Fruit fly (Drosophila melanogaster) whole organism, embryonic: ENCODE data around the gene Ak3.

Experiments
- Atf-2 ChIP-seq: fragments of 200-800 bp; sonication (Bioruptor generic); optimal IDR thresholded peaks from 2 replicates; lab custom pipeline; 2016; ENCODE audit warnings: missing biosample characterization, missing genetic modification characterization
- Atf6 ChIP-seq: fragments of 200-800 bp; sonication (Bioruptor generic); IDR thresholded peaks from 2 replicates; pipeline ENCODE4 v1.3.6; 2022; ENCODE audit warnings: missing biosample characterization, missing genetic modification characterization
- B-H2 ChIP-seq: fragments of 200-800 bp; sonication (Bioruptor generic); optimal IDR thresholded peaks from 2 replicates; lab custom pipeline; 2018; ENCODE audit warnings: missing biosample characterization, mild to moderate bottlenecking, missing genetic modification characterization
- BEAF-32 ChIP-seq: fragments of 200-800 bp; sonication (Bioruptor generic); optimal IDR thresholded peaks from 3 replicates; lab custom pipeline; 2017; ENCODE audit warnings: missing biosample characterization, missing genetic modification characterization, mild to moderate bottlenecking, moderate library complexity, missing genetic modification reagents
- CG10209 ChIP-seq: fragments of 200-800 bp; sonication (Bioruptor generic); optimal IDR thresholded peaks from 3 replicates; lab custom pipeline; 2017; ENCODE audit warnings: missing biosample characterization, mild to moderate bottlenecking, missing genetic modification characterization, missing genetic modification reagents
- CG10267 ChIP-seq: fragments of 200-800 bp; sonication (Bioruptor generic); optimal IDR thresholded peaks from 2 replicates; lab custom pipeline; 2018; ENCODE audit warnings: missing biosample characterization, mild to moderate bottlenecking, missing genetic modification characterization, moderate library complexity
- CG10431 ChIP-seq: fragments of 200-800 bp; sonication (Bioruptor generic); optimal IDR thresholded peaks from 3 replicates; lab custom pipeline; 2018; ENCODE audit warnings: missing biosample characterization, mild to moderate bottlenecking, missing genetic modification characterization
- CG11696 ChIP-seq: fragments of 200-800 bp; sonication (Bioruptor generic); IDR thresholded peaks from 2 replicates; pipeline ENCODE4 v1.3.6; 2022; ENCODE audit warnings: missing biosample characterization, missing genetic modification characterization
- CG13296 ChIP-seq: fragments of 200-800 bp; sonication (Bioruptor generic); optimal IDR thresholded peaks from 3 replicates; lab custom pipeline; 2018; ENCODE audit warnings: missing biosample characterization, mild to moderate bottlenecking, missing genetic modification characterization
- CG14965 ChIP-seq: fragments of 200-800 bp; sonication (Bioruptor generic); optimal IDR thresholded peaks from 2 replicates; lab custom pipeline; 2016; ENCODE audit warnings: missing biosample characterization, missing genetic modification characterization, borderline replicate concordance
- CG17186 ChIP-seq: fragments of 200-800 bp; sonication (Bioruptor generic); optimal IDR thresholded peaks from 3 replicates; lab custom pipeline; 2017; ENCODE audit warnings: missing biosample characterization, missing genetic modification reagents, missing genetic modification characterization
- CG2199 ChIP-seq: fragments of 200-800 bp; sonication (Bioruptor generic); IDR thresholded peaks from 3 replicates; pipeline ENCODE4 v1.3.6; 2022; ENCODE audit warnings: missing biosample characterization, missing genetic modification characterization
- CG3407 ChIP-seq: fragments of 200-800 bp; sonication (Bioruptor generic); optimal IDR thresholded peaks from 2 replicates; lab custom pipeline; 2018; ENCODE audit warnings: missing biosample characterization, mild to moderate bottlenecking, missing genetic modification characterization
- CG5180 ChIP-seq: fragments of 200-800 bp; sonication (Bioruptor generic); optimal IDR thresholded peaks from 3 replicates; lab custom pipeline; 2017; ENCODE audit warnings: missing biosample characterization, missing genetic modification characterization, mild to moderate bottlenecking, moderate library complexity, missing genetic modification reagents
- CG8089 ChIP-seq: fragments of 200-800 bp; sonication (Bioruptor generic); optimal IDR thresholded peaks from 3 replicates; lab custom pipeline; 2016; ENCODE audit warnings: missing biosample characterization, missing genetic modification characterization
- CG9215 ChIP-seq: fragments of 200-800 bp; sonication (Bioruptor generic); IDR thresholded peaks from 2 replicates; pipeline ENCODE4 v1.3.6; 2022; ENCODE audit warnings: missing biosample characterization, missing genetic modification characterization
- CrebB ChIP-seq: fragments of 200-800 bp; sonication (Bioruptor generic); optimal IDR thresholded peaks from 3 replicates; lab custom pipeline; 2018; ENCODE audit warnings: missing biosample characterization, mild to moderate bottlenecking, missing genetic modification characterization
- D19A ChIP-seq: fragments of 200-800 bp; optimal IDR thresholded peaks from 3 replicates; lab custom pipeline; 2019; ENCODE audit warnings: missing biosample characterization, mild to moderate bottlenecking, missing genetic modification characterization, moderate library complexity
- E2f2 ChIP-seq: fragments of 200-800 bp; sonication (Bioruptor generic); IDR thresholded peaks from 2 replicates; pipeline ENCODE4 v1.3.6; 2022; ENCODE audit warnings: missing biosample characterization, missing genetic modification characterization
- Fer1 ChIP-seq: fragments of 200-800 bp; sonication (Bioruptor generic); optimal IDR thresholded peaks from 2 replicates; lab custom pipeline; 2017; ENCODE audit warnings: missing biosample characterization, mild to moderate bottlenecking, missing genetic modification characterization
- Fer3 ChIP-seq: fragments of 200-800 bp; sonication (Bioruptor generic); optimal IDR thresholded peaks from 2 replicates; lab custom pipeline; 2018; ENCODE audit warnings: missing biosample characterization, mild to moderate bottlenecking, missing genetic modification characterization, moderate library complexity
- H15 ChIP-seq: fragments of 200-800 bp; sonication (Bioruptor generic); IDR thresholded peaks from 3 replicates; pipeline ENCODE4 v1.3.6; 2022; ENCODE audit warnings: missing biosample characterization, missing genetic modification characterization
- HLH3B ChIP-seq: fragments of 200-800 bp; sonication (Bioruptor generic); IDR thresholded peaks from 2 replicates; pipeline ENCODE4 v1.3.6; 2022; ENCODE audit warnings: missing biosample characterization, missing genetic modification characterization
- Hmx ChIP-seq: fragments of 200-800 bp; sonication (Bioruptor generic); optimal IDR thresholded peaks from 2 replicates; lab custom pipeline; 2016; ENCODE audit warnings: missing biosample characterization, missing genetic modification characterization
- Hr3 ChIP-seq: fragments of 200-800 bp; sonication (Bioruptor generic); optimal IDR thresholded peaks from 3 replicates; lab custom pipeline; 2016; ENCODE audit warnings: missing biosample characterization, missing genetic modification characterization
- Kr ChIP-seq: fragments of 200-800 bp; sonication (Bioruptor generic); optimal IDR thresholded peaks from 2 replicates; lab custom pipeline; 2017; ENCODE audit warnings: missing biosample characterization, mild to moderate bottlenecking, missing genetic modification characterization
- Lpt ChIP-seq: fragments of >200 bp; optimal IDR thresholded peaks from 2 replicates; lab custom pipeline; 2018; ENCODE audit warnings: missing biosample characterization, missing genetic modification characterization
- Meics ChIP-seq: fragments of 200-800 bp; sonication (Bioruptor generic); optimal IDR thresholded peaks from 2 replicates; lab custom pipeline; 2017; ENCODE audit warnings: missing biosample characterization, mild to moderate bottlenecking, missing genetic modification characterization
- Poxn ChIP-seq: fragments of 200-800 bp; sonication (Bioruptor generic); IDR thresholded peaks from 2 replicates; pipeline ENCODE4 v1.3.6; 2022; ENCODE audit warnings: missing biosample characterization, missing genetic modification characterization
- Sox100B ChIP-seq: fragments of 200-800 bp; sonication (Bioruptor generic); optimal IDR thresholded peaks from 3 replicates; lab custom pipeline; 2018; ENCODE audit warnings: missing biosample characterization, mild to moderate bottlenecking, missing genetic modification characterization
- Sry-β ChIP-seq: fragments of 200-800 bp; sonication (Bioruptor generic); optimal IDR thresholded peaks from 2 replicates; lab custom pipeline; 2018; ENCODE audit warnings: missing biosample characterization, mild to moderate bottlenecking, missing genetic modification characterization, moderate library complexity
- YL-1 ChIP-seq: fragments of 200-800 bp; sonication (Bioruptor generic); optimal IDR thresholded peaks from 3 replicates; lab custom pipeline; 2017; ENCODE audit warnings: missing biosample characterization, mild to moderate bottlenecking, missing genetic modification characterization
- al ChIP-seq: fragments of 200-800 bp; sonication (Bioruptor generic); IDR thresholded peaks from 2 replicates; pipeline ENCODE4 v1.3.6; 2022; ENCODE audit warnings: missing biosample characterization, missing genetic modification characterization
- bcd ChIP-seq: fragments of 200-800 bp; sonication (Bioruptor generic); optimal IDR thresholded peaks from 2 replicates; lab custom pipeline; 2017; ENCODE audit warnings: missing biosample characterization, mild to moderate bottlenecking, missing genetic modification characterization
- br ChIP-seq: fragments of >200 bp; optimal IDR thresholded peaks from 2 replicates; lab custom pipeline; 2017
- dysf ChIP-seq: fragments of 200-800 bp; sonication (Bioruptor generic); IDR thresholded peaks from 3 replicates; pipeline ENCODE4 v1.3.6; 2022; ENCODE audit warnings: missing biosample characterization, missing genetic modification characterization
- gfzf ChIP-seq: fragments of 200-800 bp; sonication (Bioruptor generic); optimal IDR thresholded peaks from 2 replicates; lab custom pipeline; 2016; ENCODE audit warnings: missing biosample characterization, mild to moderate bottlenecking, missing genetic modification characterization, moderate library complexity
- gsb ChIP-seq: fragments of 200-800 bp; sonication (Bioruptor generic); IDR thresholded peaks from 2 replicates; pipeline ENCODE4 v1.3.6; 2022; ENCODE audit warnings: missing biosample characterization, missing genetic modification characterization
- hb ChIP-seq: fragments of 200-800 bp; sonication (Bioruptor generic); IDR thresholded peaks from 3 replicates; pipeline ENCODE4 v1.3.6; 2022; ENCODE audit warnings: missing biosample characterization, missing genetic modification characterization; ENCODE audit not compliant: partially characterized antibody
- hth ChIP-seq: fragments of >200 bp; optimal IDR thresholded peaks from 2 replicates; lab custom pipeline; 2017; ENCODE audit warnings: inconsistent platforms
- odd ChIP-seq: fragments of 200-800 bp; sonication (Bioruptor generic); optimal IDR thresholded peaks from 2 replicates; lab custom pipeline; 2017; ENCODE audit warnings: missing biosample characterization, mild to moderate bottlenecking, missing genetic modification characterization
- pnt ChIP-seq: fragments of 200-800 bp; sonication (Bioruptor generic); optimal IDR thresholded peaks from 3 replicates; lab custom pipeline; 2016; ENCODE audit warnings: missing biosample characterization, missing genetic modification characterization
- pros ChIP-seq: fragments of 200-800 bp; sonication (Bioruptor generic); optimal IDR thresholded peaks from 3 replicates; lab custom pipeline; 2019; ENCODE audit warnings: missing biosample characterization, mild to moderate bottlenecking, missing genetic modification characterization, moderate library complexity
- rib ChIP-seq: fragments of 200-800 bp; sonication (Bioruptor generic); IDR thresholded peaks from 2 replicates; pipeline ENCODE4 v1.3.6; 2022; ENCODE audit warnings: missing biosample characterization, missing genetic modification characterization
- scrt ChIP-seq: fragments of 200-800 bp; sonication (Bioruptor generic); optimal IDR thresholded peaks from 2 replicates; lab custom pipeline; 2018; ENCODE audit warnings: missing biosample characterization, mild to moderate bottlenecking, missing genetic modification characterization, moderate library complexity
- ssp ChIP-seq: fragments of 200-800 bp; sonication (Bioruptor generic); IDR thresholded peaks from 2 replicates; pipeline ENCODE4 v1.3.6; 2022; ENCODE audit warnings: missing biosample characterization, missing genetic modification characterization
- unpg ChIP-seq: fragments of 200-800 bp; sonication (Bioruptor generic); optimal IDR thresholded peaks from 3 replicates; lab custom pipeline; 2018; ENCODE audit warnings: missing biosample characterization, mild to moderate bottlenecking, missing genetic modification characterization, moderate library complexity
- wor ChIP-seq: fragments of 200-800 bp; sonication (Bioruptor generic); IDR thresholded peaks from 2 replicates; pipeline ENCODE4 v1.3.6; 2022; ENCODE audit warnings: missing biosample characterization, missing genetic modification characterization
- zen ChIP-seq: fragments of 200-800 bp; sonication (Bioruptor generic); optimal IDR thresholded peaks from 3 replicates; lab custom pipeline; 2018; ENCODE audit warnings: missing biosample characterization, mild to moderate bottlenecking, missing genetic modification characterization, moderate library complexity

Ak3 gene

DNA sequence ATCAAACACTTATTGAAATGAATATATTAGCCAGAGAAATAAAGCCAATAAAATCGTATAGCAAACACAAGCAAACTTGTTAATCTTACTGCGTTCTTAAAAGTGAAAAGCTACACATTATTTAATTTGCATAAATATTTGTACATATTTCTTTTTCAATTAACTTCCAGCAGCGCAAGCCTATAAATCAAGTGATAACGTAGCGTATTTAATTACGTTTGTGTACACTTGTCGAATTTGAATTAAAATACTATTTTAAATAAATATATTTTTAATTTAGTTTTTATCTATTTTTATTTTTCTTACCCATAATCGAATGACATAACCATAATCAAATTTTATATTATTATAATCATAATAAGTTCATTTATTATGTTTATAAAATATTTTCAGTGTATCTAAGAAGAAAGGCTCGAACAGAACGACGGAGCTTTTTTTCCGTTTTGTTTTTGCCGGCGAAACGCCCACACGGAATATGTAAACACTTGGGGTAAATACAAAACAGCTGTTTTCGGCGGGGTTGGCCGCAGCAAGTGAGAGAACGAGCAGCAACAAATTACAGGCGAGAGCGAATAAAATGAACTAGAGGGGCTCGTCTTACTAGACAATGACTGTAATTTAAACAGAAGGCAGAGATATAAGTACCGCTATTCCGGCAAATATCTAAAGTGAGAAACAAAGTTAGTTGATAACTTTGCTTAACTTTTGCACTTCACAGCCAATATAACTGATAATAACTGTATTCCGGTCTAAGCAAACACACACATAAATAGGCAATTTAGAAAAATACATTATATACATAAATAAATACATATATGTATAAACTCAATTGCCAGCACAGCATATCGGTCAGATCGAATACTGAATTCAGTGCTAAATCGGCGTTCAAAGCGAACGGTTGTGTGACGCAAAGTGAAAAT lies 13.6 kb downstream of the Ak3 start, which contains the start of gene Sodh2 (continued):
- TF ChIP-seq br (lab: Kevin White, UChicago) = no peak
- peak; percentile 78 for TF ChIP-seq Atf6 (GFP tag; lab: Robert Waterston, UW)
- peak; percentile 90 for TF ChIP-seq scrt (GFP tag; lab: Kevin White, UChicago)
- TF ChIP-seq HLH3B = peak; percentile 49; the same call in 1 of the 2 replicates
- peak; percentile 75 for TF ChIP-seq YL-1 (GFP tag; lab: Kevin White, UChicago)
- TF ChIP-seq CG10209 = peak; percentile 73
- TF ChIP-seq CG5180 = peak; percentile 68
- peak; percentile 81 for TF ChIP-seq Sox100B (GFP tag; lab: Kevin White, UChicago)
- TF ChIP-seq CG3407 (GFP tag; lab: Kevin White, UChicago) = peak; percentile 74
- TF ChIP-seq Lpt (GFP tag; lab: Kevin White, UChicago) = no peak
- TF ChIP-seq rib (GFP tag; lab: Robert Waterston, UW) = peak; percentile 85
- peak; percentile 12 for TF ChIP-seq pros (GFP tag; lab: Kevin White, UChicago)
- no peak; the same call in 1 of the 2 replicates for TF ChIP-seq wor (GFP tag; lab: Robert Waterston, UW)
- TF ChIP-seq hth (lab: Kevin White, UChicago) = no peak
- peak; percentile 89 for TF ChIP-seq Meics (GFP tag; lab: Kevin White, UChicago)
- TF ChIP-seq unpg = peak; percentile 75
- TF ChIP-seq bcd = peak; percentile 79
- TF ChIP-seq CG9215 (GFP tag; lab: Robert Waterston, UW) = peak; percentile 61
- TF ChIP-seq Sry-β = peak; percentile 44
- TF ChIP-seq Atf-2 (GFP tag; lab: Kevin White, UChicago) = peak; percentile 11
- peak; percentile 42 for TF ChIP-seq CG10431 (GFP tag; lab: Kevin White, UChicago)
- TF ChIP-seq BEAF-32 = no peak
- TF ChIP-seq B-H2 (GFP tag; lab: Kevin White, UChicago) = peak; percentile 85
- peak; percentile 57 for TF ChIP-seq CG11696
- TF ChIP-seq al (GFP tag; lab: Robert Waterston, UW) = peak; percentile 62
- TF ChIP-seq zen (tag; lab: Kevin White, UChicago) = no peak
- TF ChIP-seq Fer1 (GFP tag; lab: Kevin White, UChicago) = peak; percentile 92
- peak; percentile 72 for TF ChIP-seq Poxn (GFP tag; lab: Robert Waterston, UW)
- TF ChIP-seq CG13296 (GFP tag; lab: Kevin White, UChicago) = peak; percentile 90
- no peak for TF ChIP-seq CG14965 (GFP tag; lab: Kevin White, UChicago)
- TF ChIP-seq Kr = no peak
- no peak for TF ChIP-seq CG17186 (GFP tag; lab: Kevin White, UChicago)
- TF ChIP-seq odd (GFP tag; lab: Kevin White, UChicago) = peak; percentile 85
- peak; percentile 74 for TF ChIP-seq gsb
- TF ChIP-seq pnt (GFP tag; lab: Kevin White, UChicago) = peak; percentile 31
- peak; percentile 29 for TF ChIP-seq CG8089 (GFP tag; lab: Kevin White, UChicago)
- TF ChIP-seq dysf (GFP tag; lab: Robert Waterston, UW) = peak; percentile 79
- TF ChIP-seq hb (GFP tag; lab: Robert Waterston, UW) = no peak
- TF ChIP-seq Hr3 (GFP tag; lab: Kevin White, UChicago) = peak; percentile 41
- no peak for TF ChIP-seq gfzf
- no peak for TF ChIP-seq Hmx (GFP tag; lab: Kevin White, UChicago)
- peak; percentile 81 for TF ChIP-seq Fer3 (tag; lab: Kevin White, UChicago)
- 0 out of 2 replicates have a peak, but pooled peaks have one; percentile 44 for TF ChIP-seq E2f2 (GFP tag; lab: Robert Waterston, UW)
- peak; percentile 61 for TF ChIP-seq H15 (GFP tag; lab: Robert Waterston, UW)
- TF ChIP-seq CG10267 (tag; lab: Kevin White, UChicago) = peak; percentile 75
- peak; percentile 78 for TF ChIP-seq CrebB (tag; lab: Kevin White, UChicago)
- no peak for TF ChIP-seq CG2199
- 0 out of 2 replicates have a peak, but pooled peaks have one; percentile 13 for TF ChIP-seq ssp (GFP tag; lab: Robert Waterston, UW)
- peak; percentile 73 for TF ChIP-seq D19A (tag; lab: Kevin White, UChicago)
